Worm (Caenorhabditis elegans): ENCODE results near the gene K08E7.6.

Gene K08E7.6

ce11 chrIV:12585966-12586365 is 5.0 kb upstream of the K08E7.6 start, which contains the start of gene K08E7.8:
K08E7.8 (minus strand) TSS chrIV:12586066.
- TF ChIP-seq W03F9.2 (tag; optimal IDR thresholded peaks at IDR 0.05) (no peak), him-1 (tag; optimal IDR thresholded peaks at IDR 0.05) (no peak), dao-5 (tag; optimal IDR thresholded peaks at IDR 0.05) (no peak)

- TF ChIP-seq W03F9.2 (tag; optimal IDR thresholded peaks at IDR 0.05) (no peak), dao-5 (tag; optimal IDR thresholded peaks at IDR 0.05) (no peak), him-1 (tag; optimal IDR thresholded peaks at IDR 0.05) (peak; percentile 29)
Measured at ce11 chrIV:12584146-12584545, 3.2 kb upstream of the K08E7.6 start.

ce11 chrIV:12583181-12583580 is 2.2 kb upstream of the K08E7.6 start:
- TF ChIP-seq him-1 (tag; optimal IDR thresholded peaks at IDR 0.05) (no peak), dao-5 (tag; optimal IDR thresholded peaks at IDR 0.05) (no peak), W03F9.2 (tag; optimal IDR thresholded peaks at IDR 0.05) (no peak)

- no peak for TF ChIP-seq dao-5 (tag; optimal IDR thresholded peaks at IDR 0.05)
- no peak for TF ChIP-seq him-1 (tag; optimal IDR thresholded peaks at IDR 0.05)
Measured at ce11 chrIV:12574265-12574664, 6.7 kb downstream of the K08E7.6 start.

ce11 chrIV:12573068-12573467 is 7.9 kb downstream of the K08E7.6 start, which contains the start of gene K08E7.5:
K08E7.5 (plus strand) TSS chrIV:12573368.
- no peak for TF ChIP-seq him-1 (tag; optimal IDR thresholded peaks at IDR 0.05)
- TF ChIP-seq W03F9.2 (tag; optimal IDR thresholded peaks at IDR 0.05): no peak
- TF ChIP-seq dao-5 (tag; optimal IDR thresholded peaks at IDR 0.05): no peak

ce11 chrIV:12571047-12571446 is 9.9 kb downstream of the K08E7.6 start, which contains the start of gene K08E7.4:
K08E7.4 (minus strand) TSS chrIV:12571147.
- TF ChIP-seq W03F9.2 (tag; optimal IDR thresholded peaks at IDR 0.05) (no peak), him-1 (tag; optimal IDR thresholded peaks at IDR 0.05) (no peak), dao-5 (tag; optimal IDR thresholded peaks at IDR 0.05) (no peak)

- TF ChIP-seq him-1 (tag; optimal IDR thresholded peaks at IDR 0.05) (no peak), W03F9.2 (tag; optimal IDR thresholded peaks at IDR 0.05) (no peak), dao-5 (tag; optimal IDR thresholded peaks at IDR 0.05) (no peak)
Measured at ce11 chrIV:12570546-12570945, 10.4 kb downstream of the K08E7.6 start.

- TF ChIP-seq him-1 (tag; optimal IDR thresholded peaks at IDR 0.05) (no peak), dao-5 (tag; optimal IDR thresholded peaks at IDR 0.05) (no peak), W03F9.2 (tag; optimal IDR thresholded peaks at IDR 0.05) (peak; percentile 41)
Measured at ce11 chrIV:12567176-12567892, 13.6 kb downstream of the K08E7.6 start, which contains the start of the genes hsb-1 and let-99. hsb-1 (minus strand) TSS chrIV:12567226. let-99 (plus strand) TSS chrIV:12567842.

- TF ChIP-seq W03F9.2 (tag; optimal IDR thresholded peaks at IDR 0.05) (no peak), dao-5 (tag; optimal IDR thresholded peaks at IDR 0.05) (no peak), him-1 (tag; optimal IDR thresholded peaks at IDR 0.05) (no peak)
Measured at ce11 chrIV:12565933-12566540, 14.9 kb downstream of the K08E7.6 start, which contains the start of gene eak-7. eak-7 (minus strand) TSS chrIV:12565983.

ce11 chrIV:12560568-12560967 is 20.4 kb downstream of the K08E7.6 start, which contains the start of gene snb-7:
snb-7 (plus strand) TSS chrIV:12560868.
- TF ChIP-seq W03F9.2 (tag; optimal IDR thresholded peaks at IDR 0.05) (no peak), him-1 (tag; optimal IDR thresholded peaks at IDR 0.05) (no peak), dao-5 (tag; optimal IDR thresholded peaks at IDR 0.05) (no peak)

- TF ChIP-seq W03F9.2 (tag; optimal IDR thresholded peaks at IDR 0.05) (peak; percentile 70), him-1 (tag; optimal IDR thresholded peaks at IDR 0.05) (no peak)
Measured at ce11 chrIV:12558925-12559450, 22.0 kb downstream of the K08E7.6 start, which contains the start of the genes ZK795.2 and ZK795.3. ZK795.2 (minus strand) TSS chrIV:12558975. ZK795.3 (plus strand) TSS chrIV:12559365.

- no peak for TF ChIP-seq W03F9.2 (tag; optimal IDR thresholded peaks at IDR 0.05)
- no peak for TF ChIP-seq him-1 (tag; optimal IDR thresholded peaks at IDR 0.05)
- no peak for TF ChIP-seq dao-5 (tag; optimal IDR thresholded peaks at IDR 0.05)
Measured at ce11 chrIV:12551944-12552343, 29.0 kb downstream of the K08E7.6 start.

- TF ChIP-seq W03F9.2 (tag; optimal IDR thresholded peaks at IDR 0.05) (no peak), dao-5 (tag; optimal IDR thresholded peaks at IDR 0.05) (no peak), him-1 (tag; optimal IDR thresholded peaks at IDR 0.05) (no peak)
Measured at ce11 chrIV:12549014-12549413, 31.9 kb downstream of the K08E7.6 start.

- no peak for TF ChIP-seq him-1 (tag; optimal IDR thresholded peaks at IDR 0.05)
- TF ChIP-seq W03F9.2 (tag; optimal IDR thresholded peaks at IDR 0.05): no peak
- no peak for TF ChIP-seq dao-5 (tag; optimal IDR thresholded peaks at IDR 0.05)
Measured at ce11 chrIV:12547824-12548223, 33.1 kb downstream of the K08E7.6 start, which contains the start of gene ipmk-1. ipmk-1 (plus strand) TSS chrIV:12548124.
